Fruit fly (Drosophila melanogaster) whole organism, wandering third instar larva: ENCODE data around the gene Rpp14b.

Experiments
- Abd-B ChIP-seq: fragments of >200 bp; optimal IDR thresholded peaks from 2 replicates; lab custom pipeline; 2017; ENCODE audit warnings: missing biosample characterization, missing genetic modification characterization
- CG32264 ChIP-seq: fragments of 200-800 bp; sonication (Bioruptor generic); optimal IDR thresholded peaks from 2 replicates; lab custom pipeline; 2016; ENCODE audit warnings: missing biosample characterization, missing genetic modification characterization
- CG9705 ChIP-seq: fragments of 200-800 bp; sonication (Bioruptor generic); optimal IDR thresholded peaks from 2 replicates; lab custom pipeline; 2018; ENCODE audit warnings: missing biosample characterization, mild to moderate bottlenecking, missing genetic modification characterization
- CrebA ChIP-seq: fragments of 200-800 bp; sonication (Bioruptor generic); optimal IDR thresholded peaks from 2 replicates; lab custom pipeline; 2016; ENCODE audit warnings: missing biosample characterization, mild to moderate bottlenecking, missing genetic modification characterization, borderline replicate concordance
- Dfd ChIP-seq: fragments of >200 bp; optimal IDR thresholded peaks from 2 replicates; lab custom pipeline; 2017; ENCODE audit warnings: missing biosample characterization, missing genetic modification characterization
- Dif ChIP-seq: fragments of 200-275, 200-300 bp; sonication (Bioruptor generic); optimal IDR thresholded peaks from 2 replicates; lab custom pipeline; 2018; ENCODE audit warnings: missing biosample characterization, missing genetic modification characterization; ENCODE audit not compliant: partially characterized antibody
- GATAd ChIP-seq: sonication (Bioruptor generic); optimal IDR thresholded peaks from 2 replicates; lab custom pipeline; 2016; ENCODE audit warnings: missing biosample characterization, missing genetic modification characterization
- HLH106 ChIP-seq: fragments of 200-800 bp; optimal IDR thresholded peaks from 3 replicates; lab custom pipeline; 2019; ENCODE audit warnings: missing biosample characterization, mild to moderate bottlenecking, missing genetic modification characterization, moderate library complexity
- Hnf4 ChIP-seq: fragments of 200-800 bp; sonication (Bioruptor generic); optimal IDR thresholded peaks from 2 replicates; lab custom pipeline; 2016; ENCODE audit warnings: missing biosample characterization, mild to moderate bottlenecking, missing genetic modification characterization
- Hr78 ChIP-seq: fragments of >200 bp; optimal IDR thresholded peaks from 2 replicates; lab custom pipeline; 2017; ENCODE audit warnings: missing biosample characterization, missing genetic modification characterization
- Hr83 ChIP-seq: fragments of 200-300 bp; sonication (Bioruptor generic); optimal IDR thresholded peaks from 2 replicates; lab custom pipeline; 2016; ENCODE audit warnings: missing biosample characterization, mild to moderate bottlenecking, missing genetic modification characterization, moderate library complexity; ENCODE audit not compliant: poor library complexity, severe bottlenecking
- Jra ChIP-seq: sonication (Bioruptor generic); optimal IDR thresholded peaks from 2 replicates; lab custom pipeline; 2016; ENCODE audit warnings: missing biosample characterization, missing genetic modification characterization
- Mio ChIP-seq: sonication (Bioruptor generic); optimal IDR thresholded peaks from 2 replicates; lab custom pipeline; 2016; ENCODE audit warnings: missing biosample characterization, missing genetic modification characterization
- Myc ChIP-seq: fragments of >200 bp; optimal IDR thresholded peaks from 2 replicates; lab custom pipeline; 2017
- N ChIP-seq: fragments of >200 bp; optimal IDR thresholded peaks from 2 replicates; lab custom pipeline; 2018; ENCODE audit warnings: missing biosample characterization, missing external identifiers, missing genetic modification characterization
- OdsH ChIP-seq: fragments of 200-800 bp; sonication (Bioruptor generic); optimal IDR thresholded peaks from 2 replicates; lab custom pipeline; 2016; ENCODE audit warnings: missing biosample characterization, mild to moderate bottlenecking, missing genetic modification characterization
- Rel ChIP-seq, 2 experiments: fragments of 200-800 bp; sonication (Bioruptor generic) in 1 of 2; optimal IDR thresholded peaks; 2 replicates in 1 of 2; 3 replicates in 1 of 2; lab custom pipeline; 2016 to 2019; ENCODE audit warnings: mild to moderate bottlenecking in 2 of 2, missing biosample characterization in 2 of 2, missing genetic modification characterization in 2 of 2, moderate library complexity in 1 of 2
- Sp1 ChIP-seq: fragments of 200-800 bp; sonication (Bioruptor generic); optimal IDR thresholded peaks from 3 replicates; lab custom pipeline; 2019; ENCODE audit warnings: missing biosample characterization, mild to moderate bottlenecking, missing genetic modification characterization, moderate library complexity
- Vsx2 ChIP-seq: fragments of 200-300, 225-300 bp; sonication (Bioruptor generic); optimal IDR thresholded peaks from 2 replicates; lab custom pipeline; 2018; ENCODE audit warnings: missing biosample characterization, missing genetic modification characterization; ENCODE audit not compliant: partially characterized antibody
- br ChIP-seq: fragments of 200-800 bp; sonication (Bioruptor generic); optimal IDR thresholded peaks from 2 replicates; lab custom pipeline; 2016; ENCODE audit warnings: missing biosample characterization, missing genetic modification characterization
- brk ChIP-seq: fragments of 200-800 bp; sonication (Bioruptor generic); optimal IDR thresholded peaks from 2 replicates; lab custom pipeline; 2016; ENCODE audit warnings: missing biosample characterization, mild to moderate bottlenecking, missing genetic modification characterization
- dl ChIP-seq, 2 experiments: fragments of 175-275, 200-275 bp in 1 of 2; fragments of 200-275 bp in 1 of 2; sonication (Bioruptor generic); optimal IDR thresholded peaks; lab custom pipeline; 2018; ENCODE audit warnings: mild to moderate bottlenecking in 2 of 2, missing biosample characterization in 2 of 2, missing genetic modification characterization in 2 of 2, moderate library complexity in 2 of 2; ENCODE audit not compliant: partially characterized antibody in 2 of 2, insufficient read depth in 1 of 2
- dmrt93B ChIP-seq: fragments of 200-800 bp; sonication (Bioruptor generic); optimal IDR thresholded peaks from 2 replicates; lab custom pipeline; 2018; ENCODE audit warnings: missing biosample characterization, mild to moderate bottlenecking, missing genetic modification characterization
- dsf ChIP-seq: sonication (Bioruptor generic); optimal IDR thresholded peaks from 2 replicates; lab custom pipeline; 2016; ENCODE audit warnings: missing biosample characterization, missing genetic modification characterization, borderline replicate concordance
- ey ChIP-seq: fragments of 200-800 bp; sonication (Bioruptor generic); optimal IDR thresholded peaks from 2 replicates; lab custom pipeline; 2016; ENCODE audit warnings: missing biosample characterization, missing genetic modification characterization
- foxo ChIP-seq, 2 experiments: fragments of 200-800 bp; sonication (Bioruptor generic); optimal IDR thresholded peaks; 2 replicates in 1 of 2; 3 replicates in 1 of 2; lab custom pipeline; 2016 to 2017; ENCODE audit warnings: missing biosample characterization in 2 of 2, missing genetic modification characterization in 2 of 2
- fru ChIP-seq: fragments of 200-800 bp; sonication (Bioruptor generic); optimal IDR thresholded peaks from 3 replicates; lab custom pipeline; 2016; ENCODE audit warnings: missing biosample characterization, mild to moderate bottlenecking, missing genetic modification characterization
- h ChIP-seq: fragments of 200-800 bp; sonication (Bioruptor generic); optimal IDR thresholded peaks from 3 replicates; lab custom pipeline; 2016; ENCODE audit warnings: missing biosample characterization, mild to moderate bottlenecking, missing genetic modification characterization
- jim ChIP-seq: fragments of 175-275, 200-325 bp; sonication (Bioruptor generic); optimal IDR thresholded peaks from 2 replicates; lab custom pipeline; 2016; ENCODE audit warnings: missing biosample characterization, mild to moderate bottlenecking, missing genetic modification characterization
- lola ChIP-seq: fragments of >200 bp; optimal IDR thresholded peaks from 2 replicates; lab custom pipeline; 2017; ENCODE audit warnings: missing biosample characterization, missing genetic modification characterization
- pan ChIP-seq: fragments of >200 bp; optimal IDR thresholded peaks from 2 replicates; lab custom pipeline; 2017
- psq ChIP-seq: fragments of 200-800 bp; sonication (Bioruptor generic); optimal IDR thresholded peaks from 3 replicates; lab custom pipeline; 2017; ENCODE audit warnings: missing biosample characterization, mild to moderate bottlenecking, missing genetic modification characterization, moderate library complexity
- rgr ChIP-seq: fragments of 200-800 bp; sonication (Bioruptor generic); optimal IDR thresholded peaks from 3 replicates; lab custom pipeline; 2016; ENCODE audit warnings: missing biosample characterization, mild to moderate bottlenecking, missing genetic modification characterization
- sage ChIP-seq: fragments of 200-800 bp; sonication (Bioruptor generic); optimal IDR thresholded peaks from 2 replicates; lab custom pipeline; 2016; ENCODE audit warnings: missing biosample characterization, mild to moderate bottlenecking, missing genetic modification characterization
- sv ChIP-seq: fragments of 200-800 bp; sonication (Bioruptor generic); optimal IDR thresholded peaks from 3 replicates; lab custom pipeline; 2016; ENCODE audit warnings: missing biosample characterization, missing genetic modification characterization
- tai ChIP-seq: sonication (Bioruptor generic); optimal IDR thresholded peaks from 2 replicates; lab custom pipeline; 2016; ENCODE audit warnings: missing biosample characterization, missing genetic modification characterization
- usp ChIP-seq: fragments of >200 bp; optimal IDR thresholded peaks from 2 replicates; lab custom pipeline; 2017; ENCODE audit warnings: missing biosample characterization, missing genetic modification characterization
- woc ChIP-seq: sonication (Bioruptor generic); optimal IDR thresholded peaks from 2 replicates; lab custom pipeline; 2016; ENCODE audit warnings: missing biosample characterization, mild to moderate bottlenecking, missing genetic modification characterization

The Rpp14b gene

DNA sequence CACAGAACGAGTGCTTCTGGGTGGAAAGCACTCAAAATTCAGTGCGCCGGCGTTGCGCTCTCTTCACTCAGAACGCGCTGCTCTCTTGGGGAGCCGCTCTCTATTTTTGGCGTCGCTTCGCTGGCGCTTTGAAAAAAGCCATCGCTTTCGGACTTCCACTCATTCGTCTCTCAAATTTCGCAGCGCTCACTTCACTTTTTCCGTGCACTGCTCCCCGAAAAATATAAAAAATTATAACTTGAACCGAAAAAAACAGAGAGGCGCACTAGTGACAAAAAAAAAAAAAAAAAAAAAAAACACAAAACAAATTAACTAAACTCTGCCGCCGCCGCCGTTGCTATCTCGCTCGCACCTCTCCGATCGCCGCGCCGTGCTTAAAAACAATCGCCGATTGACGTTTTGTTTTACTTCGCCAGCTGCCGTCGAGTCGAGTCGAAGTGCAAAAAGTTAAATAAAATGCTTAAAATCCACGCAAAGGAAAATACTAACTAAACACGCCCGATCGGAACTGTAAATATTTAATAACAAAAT is 43.6 kb downstream of the Rpp14b start (continued):
- TF ChIP-seq woc (GFP tag; lab: Kevin White, UChicago) (no peak), Jra (GFP tag; lab: Kevin White, UChicago) (peak; percentile 18), Rel (GFP tag; optimal IDR thresholded peaks at IDR 0.05; lab: Kevin White, UChicago) (peak; percentile 40), Rel (tag; optimal IDR thresholded peaks at IDR 0.05; lab: Kevin White, UChicago) (peak; percentile 22), brk (GFP tag; lab: Kevin White, UChicago) (peak; percentile 26), psq (GFP tag; lab: Kevin White, UChicago) (peak; percentile 78), Vsx2 (GFP tag; lab: Kevin White, UChicago) (peak; percentile 85), tai (GFP tag; lab: Kevin White, UChicago) (no peak), Dfd (GFP tag; lab: Kevin White, UChicago) (no peak)

DNA sequence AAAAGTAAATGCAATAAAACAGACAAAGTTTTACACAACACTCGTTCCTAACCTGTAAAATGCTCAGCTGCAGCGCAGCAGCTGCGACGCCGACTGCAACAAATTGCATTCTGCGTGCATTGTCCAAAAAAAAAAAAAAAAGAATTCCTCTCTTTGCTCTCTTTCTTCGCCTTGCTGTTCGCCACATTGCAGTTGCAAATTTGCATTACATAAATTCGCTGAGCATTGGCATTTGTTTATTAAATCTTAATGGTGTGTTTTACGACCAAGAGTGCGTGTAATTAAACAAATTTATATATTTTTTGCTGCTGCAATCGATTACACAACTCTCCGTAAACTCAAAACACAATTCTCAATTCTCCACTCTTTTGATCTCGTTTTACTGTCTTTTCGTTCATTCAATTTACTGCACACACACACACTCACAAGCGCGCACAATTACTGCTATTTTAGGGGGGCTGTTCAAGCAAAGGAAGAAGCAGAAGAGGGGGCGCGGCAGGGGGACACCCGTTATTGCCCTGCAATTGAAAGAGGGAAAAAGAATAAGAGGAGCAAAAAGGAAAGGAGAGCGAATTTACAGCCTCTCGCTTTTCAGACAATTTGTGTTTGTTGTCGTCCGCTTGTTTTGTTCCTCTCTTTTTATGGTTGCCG is 44.7 kb downstream of the Rpp14b start:
- TF ChIP-seq fru (GFP tag; lab: Kevin White, UChicago) (peak; percentile 94), psq (GFP tag; lab: Kevin White, UChicago) (peak; percentile 99), Hnf4 (peak; percentile 43), dsf (GFP tag; lab: Kevin White, UChicago) (no peak), Abd-B (GFP tag; lab: Kevin White, UChicago) (no peak), sage (GFP tag; lab: Kevin White, UChicago) (peak; percentile 34), jim (GFP tag; lab: Kevin White, UChicago) (peak; percentile 93), Myc (lab: Kevin White, UChicago) (no peak), Hr83 (GFP tag; lab: Kevin White, UChicago) (peak; percentile 3), Sp1 (GFP tag; lab: Kevin White, UChicago) (peak; percentile 57), CrebA (GFP tag; lab: Kevin White, UChicago) (peak; percentile 52), Rel (GFP tag; optimal IDR thresholded peaks at IDR 0.05; lab: Kevin White, UChicago) (no peak), Rel (tag; optimal IDR thresholded peaks at IDR 0.05; lab: Kevin White, UChicago) (peak; percentile 68)

DNA sequence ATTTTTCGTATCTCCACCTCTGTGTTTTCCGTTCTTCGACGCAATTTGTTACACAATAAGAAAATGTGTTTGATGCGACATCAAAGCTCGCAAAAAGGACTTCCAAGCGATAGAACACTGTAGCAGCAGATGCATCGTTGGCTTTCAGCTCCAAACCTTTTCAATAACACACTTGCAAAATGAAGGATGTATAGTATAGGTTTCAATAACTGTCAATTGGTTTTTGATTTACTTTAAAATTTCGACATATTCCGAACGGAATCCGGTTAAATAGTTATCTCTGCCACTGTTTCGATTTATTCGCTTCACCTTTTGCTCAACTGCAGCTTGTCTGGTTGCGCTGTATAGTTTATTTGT is 45.2 kb downstream of the Rpp14b start:
- peak; percentile 35 for TF ChIP-seq woc (GFP tag; lab: Kevin White, UChicago)
- no peak for TF ChIP-seq sv (GFP tag; lab: Kevin White, UChicago)
- TF ChIP-seq usp (GFP tag; lab: Kevin White, UChicago), result no peak
- TF ChIP-seq OdsH (GFP tag; lab: Kevin White, UChicago), result no peak
- TF ChIP-seq CrebA (GFP tag; lab: Kevin White, UChicago), result no peak
- TF ChIP-seq GATAd (GFP tag; lab: Kevin White, UChicago), result no peak
- no peak for TF ChIP-seq Sp1 (GFP tag; lab: Kevin White, UChicago)
- no peak for TF ChIP-seq pan
- no peak for TF ChIP-seq sage (GFP tag; lab: Kevin White, UChicago)
- no peak for TF ChIP-seq Mio (GFP tag; lab: Kevin White, UChicago)
- TF ChIP-seq dsf (GFP tag; lab: Kevin White, UChicago), result no peak
- no peak for TF ChIP-seq CG9705 (GFP tag; lab: Kevin White, UChicago)
- TF ChIP-seq Abd-B (GFP tag; lab: Kevin White, UChicago), result no peak
- TF ChIP-seq foxo (GFP tag; optimal IDR thresholded peaks at IDR 0.05; lab: Kevin White, UChicago), result peak in 1 of 2 experiments; percentile 32
- TF ChIP-seq ey (GFP tag; lab: Kevin White, UChicago), result peak; percentile 25
- no peak for TF ChIP-seq CG32264 (GFP tag; lab: Kevin White, UChicago)
- TF ChIP-seq jim (GFP tag; lab: Kevin White, UChicago), result no peak
- TF ChIP-seq br, result no peak
- TF ChIP-seq tai (GFP tag; lab: Kevin White, UChicago), result no peak
- no peak for TF ChIP-seq Dfd (GFP tag; lab: Kevin White, UChicago)
- no peak for TF ChIP-seq Hr83 (GFP tag; lab: Kevin White, UChicago)
- TF ChIP-seq Jra (GFP tag; lab: Kevin White, UChicago), result no peak
- no peak for TF ChIP-seq lola (GFP tag; lab: Kevin White, UChicago)
- TF ChIP-seq dmrt93B (GFP tag; lab: Kevin White, UChicago), result no peak
- no peak for TF ChIP-seq N (GFP tag; lab: Kevin White, UChicago)
- no peak for TF ChIP-seq dl (GFP tag; optimal IDR thresholded peaks at IDR 0.05; lab: Kevin White, UChicago; ENCODE audit: insufficient read depth in 1 of 2, partially characterized antibody in 2 of 2)
- peak; percentile 27 for TF ChIP-seq HLH106
- TF ChIP-seq h (GFP tag; lab: Kevin White, UChicago), result peak; percentile 19
- TF ChIP-seq Hr78 (GFP tag; lab: Kevin White, UChicago), result no peak
- TF ChIP-seq brk (GFP tag; lab: Kevin White, UChicago), result no peak
- TF ChIP-seq rgr (GFP tag; lab: Kevin White, UChicago), result no peak
- TF ChIP-seq psq (GFP tag; lab: Kevin White, UChicago), result no peak
- no peak for TF ChIP-seq fru (GFP tag; lab: Kevin White, UChicago)
- no peak for TF ChIP-seq Dif (GFP tag; lab: Kevin White, UChicago)
- TF ChIP-seq Myc (lab: Kevin White, UChicago), result no peak
